Fruit fly (Drosophila melanogaster): Measurements from ENCODE around the gene CG5217.

Gene CG5217

DNA sequence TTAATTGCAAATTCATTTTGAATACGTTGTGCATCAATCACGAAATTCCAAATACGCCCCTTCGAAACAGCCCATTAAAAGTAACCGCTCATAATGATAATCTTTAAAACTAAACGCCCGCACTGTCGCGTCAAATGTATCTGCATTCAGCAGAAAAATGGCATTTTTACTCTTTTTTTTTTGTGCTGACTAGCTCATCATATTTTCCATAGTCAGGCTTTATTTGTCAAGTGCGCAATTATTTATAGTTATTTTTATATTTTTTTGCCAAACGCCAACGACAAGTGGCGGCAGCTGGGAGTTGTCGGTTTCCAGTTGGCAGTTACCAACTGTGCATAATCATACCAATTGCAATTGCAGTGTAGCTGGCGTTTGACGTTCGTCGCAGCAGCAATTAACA is 8.5 kb upstream of the CG5217 start, which contains the start of gene CG14280:
Gene CG14280, plus strand, starts transcription at position 301 of the 400 bp plus-strand sequence.
- TF ChIP-seq CG34367 (tag; optimal IDR thresholded peaks at IDR 0.05) = no peak

DNA sequence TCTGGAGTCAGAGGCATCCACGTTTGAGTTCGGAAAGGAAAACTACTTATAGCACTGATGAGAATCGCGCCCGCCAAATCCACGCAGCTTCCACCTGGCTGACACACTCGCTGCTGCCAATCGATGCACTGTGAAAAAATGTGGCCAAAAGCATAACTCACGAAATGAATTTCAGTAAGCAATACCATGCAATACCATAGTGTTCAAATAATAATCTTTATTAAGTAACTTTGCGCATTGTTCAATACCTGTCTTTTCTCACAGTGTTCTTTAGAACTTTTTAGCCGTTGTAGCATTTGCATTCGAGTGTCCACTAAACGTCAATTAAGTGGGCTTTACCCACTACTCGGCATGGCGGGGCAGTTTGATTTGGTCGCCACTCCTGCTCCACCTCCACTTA is 7.3 kb upstream of the CG5217 start:
- TF ChIP-seq Pif1B (GFP tag; optimal IDR thresholded peaks at IDR 0.05) = peak; percentile 25
- TF ChIP-seq CG13204 (GFP tag; optimal IDR thresholded peaks at IDR 0.05) = no peak
- TF ChIP-seq Ets98B (GFP tag; IDR thresholded peaks at IDR 0.05) = peak; percentile 50
- peak; percentile 77 for TF ChIP-seq CG8301 (tag; optimal IDR thresholded peaks at IDR 0.05)
- TF ChIP-seq Snoo (tag; optimal IDR thresholded peaks at IDR 0.05) = peak; percentile 20
- peak; percentile 66 for TF ChIP-seq CG17806 (tag; optimal IDR thresholded peaks at IDR 0.05)
- TF ChIP-seq CG8159 (tag; optimal IDR thresholded peaks at IDR 0.05) = peak; percentile 55
- TF ChIP-seq CG14655 (GFP tag; optimal IDR thresholded peaks at IDR 0.05) = peak; percentile 82
- TF ChIP-seq CG9948 (tag; optimal IDR thresholded peaks at IDR 0.05) = peak; percentile 61
- peak; percentile 66 for TF ChIP-seq CG15710 (tag; optimal IDR thresholded peaks at IDR 0.05)
- TF ChIP-seq CG12605 (GFP tag; IDR thresholded peaks at IDR 0.05) = peak; percentile 41; the same call in 1 of the 2 replicates
- TF ChIP-seq EcR (GFP tag; optimal IDR thresholded peaks at IDR 0.05) = no peak
- TF ChIP-seq fd96Ca (GFP tag; IDR thresholded peaks at IDR 0.05) = peak; percentile 81
- peak; percentile 29 for TF ChIP-seq gl (tag; optimal IDR thresholded peaks at IDR 0.05)
- TF ChIP-seq D1 (tag; optimal IDR thresholded peaks at IDR 0.05) = no peak
- TF ChIP-seq CG4496 (GFP tag; IDR thresholded peaks at IDR 0.05) = peak; percentile 76
- peak; percentile 49 for TF ChIP-seq CG34367 (tag; optimal IDR thresholded peaks at IDR 0.05)
- peak; percentile 37 for TF ChIP-seq Pif1A (GFP tag; optimal IDR thresholded peaks at IDR 0.05)
- no peak for TF ChIP-seq CG10348 (GFP tag; IDR thresholded peaks at IDR 0.05)
- peak; percentile 50 for TF ChIP-seq CG32121 (GFP tag; IDR thresholded peaks at IDR 0.05)
- TF ChIP-seq rn (GFP tag; IDR thresholded peaks at IDR 0.05) = peak; percentile 32; the same call in 1 of the 2 replicates

DNA sequence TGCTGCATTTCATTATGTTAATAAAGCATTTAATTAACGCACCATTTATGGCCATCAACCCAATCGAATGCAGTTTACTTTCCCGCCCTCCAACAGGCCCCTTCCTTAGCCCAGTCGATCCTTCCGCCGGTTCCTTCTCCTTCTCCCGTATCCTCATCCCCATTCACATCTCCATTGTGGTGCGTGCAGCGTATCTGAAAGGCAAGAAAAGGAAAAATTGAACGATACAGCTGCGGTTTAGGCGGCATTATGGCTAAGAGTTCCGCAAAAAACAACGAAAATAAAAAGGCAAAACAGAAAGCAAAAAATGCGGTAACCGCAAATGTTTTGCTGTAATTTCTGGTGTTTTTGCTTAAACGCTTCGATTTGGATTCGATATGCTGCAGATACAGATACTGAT is 6.0 kb upstream of the CG5217 start:
- TF ChIP-seq CG13204 (GFP tag; optimal IDR thresholded peaks at IDR 0.05) (peak; percentile 61), gl (tag; optimal IDR thresholded peaks at IDR 0.05) (peak; percentile 23), fd96Ca (GFP tag; IDR thresholded peaks at IDR 0.05) (no peak)

DNA sequence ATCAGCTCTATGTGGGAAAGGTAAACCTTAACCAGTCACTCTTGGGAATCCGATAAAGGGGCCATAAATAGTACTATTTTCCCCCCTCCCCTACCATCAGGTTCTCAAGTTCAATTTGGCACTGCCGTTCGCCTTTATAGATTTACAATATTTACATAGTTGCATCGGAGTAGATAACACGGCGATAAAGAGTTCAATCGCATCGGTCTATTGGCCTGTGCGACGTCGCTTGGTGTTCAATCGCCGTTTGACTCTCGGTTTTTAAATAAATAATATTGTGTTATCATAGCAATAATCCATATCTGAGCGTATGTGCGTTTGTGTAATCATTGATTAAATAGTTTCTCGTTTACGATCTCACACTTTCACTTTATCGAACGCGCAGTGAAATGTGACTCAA is 2.1 kb upstream of the CG5217 start:
- TF ChIP-seq Pif1A (GFP tag; optimal IDR thresholded peaks at IDR 0.05) = no peak
- no peak for TF ChIP-seq Pif1B (GFP tag; optimal IDR thresholded peaks at IDR 0.05)
- TF ChIP-seq CG14655 (GFP tag; optimal IDR thresholded peaks at IDR 0.05) = no peak
- no peak for TF ChIP-seq fd96Ca (GFP tag; IDR thresholded peaks at IDR 0.05)
- no peak for TF ChIP-seq CG12605 (GFP tag; IDR thresholded peaks at IDR 0.05)
- no peak for TF ChIP-seq CG13204 (GFP tag; optimal IDR thresholded peaks at IDR 0.05)
- no peak for TF ChIP-seq rn (GFP tag; IDR thresholded peaks at IDR 0.05)
- no peak for TF ChIP-seq gl (tag; optimal IDR thresholded peaks at IDR 0.05)
- TF ChIP-seq Snoo (tag; optimal IDR thresholded peaks at IDR 0.05) = no peak
- TF ChIP-seq CG4496 (GFP tag; IDR thresholded peaks at IDR 0.05) = no peak
- no peak for TF ChIP-seq D1 (tag; optimal IDR thresholded peaks at IDR 0.05)
- TF ChIP-seq CG9948 (tag; optimal IDR thresholded peaks at IDR 0.05) = no peak
- TF ChIP-seq CG15710 (tag; optimal IDR thresholded peaks at IDR 0.05) = no peak

DNA sequence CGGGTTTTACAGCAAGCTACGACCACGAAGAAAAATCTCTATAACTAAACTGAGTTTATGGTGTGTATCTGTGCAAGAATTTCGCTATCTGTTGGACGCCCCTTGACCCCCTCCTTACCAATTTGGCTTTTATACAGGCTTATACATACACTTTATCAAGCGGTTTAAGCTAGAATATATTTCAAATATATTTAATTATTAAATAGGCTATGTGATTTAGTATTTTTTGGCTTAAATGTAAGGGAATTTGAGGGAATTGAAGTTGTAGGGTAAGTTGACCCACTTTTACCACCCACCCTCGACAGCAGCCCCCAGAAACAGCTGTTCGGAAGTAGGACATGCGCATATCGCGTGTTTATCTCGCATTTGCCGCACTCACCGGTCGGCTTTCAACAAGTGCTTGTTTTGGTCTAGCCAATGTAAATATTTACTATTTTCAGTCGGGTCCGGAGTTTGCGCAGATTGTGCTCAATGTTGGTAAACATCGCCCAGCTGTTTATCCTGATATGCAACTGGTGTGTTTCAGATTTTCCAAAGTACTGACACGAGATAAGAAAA is 1.8 kb downstream of the CG5217 start, which contains the start of gene unc79:
Gene unc79, minus strand, starts transcription at position 51 of the 558 bp plus-strand sequence.
- TF ChIP-seq CG12605 (GFP tag; IDR thresholded peaks at IDR 0.05) (peak; percentile 98), gl (tag; optimal IDR thresholded peaks at IDR 0.05) (no peak), CG9948 (tag; optimal IDR thresholded peaks at IDR 0.05) (no peak)

DNA sequence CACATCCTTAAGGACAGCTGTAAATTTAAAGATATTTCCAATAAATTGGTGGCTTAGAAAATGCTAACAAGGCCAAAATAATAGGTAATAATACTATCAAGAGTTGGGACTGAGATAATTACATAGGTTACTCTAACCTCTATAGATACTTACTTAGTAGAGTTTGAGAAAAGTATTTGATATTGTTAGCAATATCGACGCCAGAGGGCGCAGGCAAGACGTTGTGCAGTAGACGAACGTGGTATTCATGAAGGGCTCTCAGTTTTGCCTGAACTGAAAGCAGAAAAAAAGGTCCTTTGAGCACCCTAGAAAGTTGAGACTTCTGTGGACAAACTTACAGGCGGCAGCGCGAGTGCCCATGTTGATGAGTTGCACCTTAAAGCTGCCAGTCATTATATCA is 2.5 kb downstream of the CG5217 start:
- no peak for TF ChIP-seq Snoo (tag; optimal IDR thresholded peaks at IDR 0.05)
- no peak for TF ChIP-seq CG17806 (tag; optimal IDR thresholded peaks at IDR 0.05)
- TF ChIP-seq CG8159 (tag; optimal IDR thresholded peaks at IDR 0.05) = no peak
- no peak for TF ChIP-seq Pif1A (GFP tag; optimal IDR thresholded peaks at IDR 0.05)
- no peak for TF ChIP-seq CG12605 (GFP tag; IDR thresholded peaks at IDR 0.05)

DNA sequence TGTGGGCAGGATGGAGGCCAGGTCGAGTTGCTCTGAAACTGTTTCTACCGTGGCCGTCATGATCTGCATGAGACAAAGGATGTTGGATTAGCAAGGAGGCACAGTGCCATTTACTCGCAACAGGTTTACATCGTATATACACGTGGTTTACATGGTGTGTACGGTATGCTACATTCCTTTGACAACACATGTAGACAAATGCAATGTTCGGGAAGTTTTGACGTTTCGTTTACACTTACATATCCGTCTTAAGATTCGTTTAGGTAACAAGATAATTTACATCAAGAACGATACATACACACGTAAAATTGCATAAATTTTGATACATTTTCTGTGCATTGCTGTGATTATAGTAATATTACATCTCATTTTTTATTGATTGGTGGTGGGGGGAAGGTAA is 9.0 kb downstream of the CG5217 start:
- TF ChIP-seq D1 (tag; optimal IDR thresholded peaks at IDR 0.05) (peak; percentile 41), CG12605 (GFP tag; IDR thresholded peaks at IDR 0.05) (no peak), fd96Ca (GFP tag; IDR thresholded peaks at IDR 0.05) (no peak)

DNA sequence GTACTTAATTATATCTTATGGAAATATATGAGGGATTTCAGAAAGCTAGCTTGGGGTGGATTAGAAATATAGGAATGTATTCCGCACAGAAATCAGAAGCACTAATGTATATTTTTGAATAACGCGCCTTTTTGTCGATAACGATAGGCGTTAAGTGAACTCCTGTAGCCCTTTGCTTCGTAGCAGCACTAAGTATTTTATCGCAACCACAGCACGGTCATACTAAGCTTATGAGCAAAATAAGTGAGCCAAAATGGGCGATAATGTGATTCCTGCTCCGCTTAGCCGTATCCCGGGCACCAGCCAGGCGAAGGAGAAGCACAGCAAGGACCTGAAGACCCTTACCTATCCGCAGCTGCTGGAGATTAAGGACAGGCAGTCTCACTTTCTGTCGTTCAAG is 18.7 kb downstream of the CG5217 start, which contains the start of the genes CG5250 and Polr2M:
Gene CG5250, minus strand, starts transcription at position 32 of the 400 bp plus-strand sequence.
Gene Polr2M, plus strand, starts transcription at position 219 of the 400 bp plus-strand sequence.
- TF ChIP-seq fd96Ca (GFP tag; IDR thresholded peaks at IDR 0.05) (no peak), EcR (GFP tag; optimal IDR thresholded peaks at IDR 0.05) (no peak), CG8159 (tag; optimal IDR thresholded peaks at IDR 0.05) (no peak), CG32121 (GFP tag; IDR thresholded peaks at IDR 0.05) (no peak), CG4496 (GFP tag; IDR thresholded peaks at IDR 0.05) (no peak), CG8301 (tag; optimal IDR thresholded peaks at IDR 0.05) (no peak), CG10348 (GFP tag; IDR thresholded peaks at IDR 0.05) (no peak)

Data from whole organism, pupa.